Worm (Caenorhabditis elegans) whole organism, young adult: Measurements from ENCODE around the gene M04B2.7.

Source experiments
- B0336.3 ChIP-seq: fragments of 200-800 bp; sonication (Bioruptor generic); IDR thresholded peaks from 2 replicates; pipeline ENCODE4 v1.3.6; 2022; ENCODE audit warnings: missing genetic modification characterization, missing compliant biosample characterization
- D2030.7 ChIP-seq: fragments of 200-800 bp; sonication (Bioruptor generic); IDR thresholded peaks from 2 replicates; pipeline ENCODE4 v1.3.6; 2022; ENCODE audit warnings: missing genetic modification reagents, missing genetic modification characterization, missing compliant biosample characterization
- F10E7.11 ChIP-seq: sonication (generic microtip); optimal IDR thresholded peaks from 2 replicates; lab custom pipeline; 2017; ENCODE audit warnings: mild to moderate bottlenecking, missing genetic modification characterization, moderate library complexity, missing compliant biosample characterization
- F22D6.2 ChIP-seq: sonication (generic microtip); optimal IDR thresholded peaks from 2 replicates; lab custom pipeline; 2016; ENCODE audit warnings: mild to moderate bottlenecking, missing genetic modification characterization, missing compliant biosample characterization
- F23B12.7 ChIP-seq: sonication (generic microtip); optimal IDR thresholded peaks from 2 replicates; lab custom pipeline; 2017; ENCODE audit warnings: missing genetic modification characterization, mild to moderate bottlenecking, missing compliant biosample characterization, antibody characterized with exemption, moderate library complexity; ENCODE audit not compliant: insufficient read depth
- F52B5.7 ChIP-seq: sonication (generic microtip); optimal IDR thresholded peaks from 2 replicates; lab custom pipeline; 2016; ENCODE audit warnings: mild to moderate bottlenecking, missing genetic modification characterization, missing compliant biosample characterization
- F55B11.4 ChIP-seq: sonication (generic microtip); optimal IDR thresholded peaks from 2 replicates; lab custom pipeline; 2016; ENCODE audit warnings: missing compliant biosample characterization, missing genetic modification characterization, borderline replicate concordance; ENCODE audit not compliant: insufficient read depth
- F57A8.1 ChIP-seq: fragments of 200-800 bp; sonication (Bioruptor generic); optimal IDR thresholded peaks from 2 replicates; lab custom pipeline; 2018; ENCODE audit warnings: mild to moderate bottlenecking, missing genetic modification characterization, moderate library complexity, missing compliant biosample characterization
- F57C9.4 ChIP-seq: sonication (generic microtip); optimal IDR thresholded peaks from 2 replicates; lab custom pipeline; 2017; ENCODE audit warnings: mild to moderate bottlenecking, missing genetic modification characterization, missing compliant biosample characterization
- K12H6.12 ChIP-seq: fragments of 200-800 bp; sonication (Bioruptor generic); optimal IDR thresholded peaks from 2 replicates; lab custom pipeline; 2018; ENCODE audit warnings: mild to moderate bottlenecking, missing genetic modification characterization, missing compliant biosample characterization
- Y53G8AR.9 ChIP-seq: fragments of 200-800 bp; sonication (Bioruptor generic); conservative IDR thresholded peaks from 2 replicates; pipeline ENCODE4 v1.3.6; 2022; ENCODE audit warnings: missing genetic modification reagents, missing genetic modification characterization, missing compliant biosample characterization
- Y67H2A.10 ChIP-seq: fragments of 200-800 bp; sonication (Bioruptor generic); conservative IDR thresholded peaks from 2 replicates; pipeline ENCODE4 v1.3.6; 2022; ENCODE audit warnings: missing genetic modification reagents, missing genetic modification characterization, missing compliant biosample characterization
- akir-1 ChIP-seq: fragments of 200-800 bp; sonication (Bioruptor generic); optimal IDR thresholded peaks from 2 replicates; lab custom pipeline; 2018; ENCODE audit warnings: mild to moderate bottlenecking, missing genetic modification characterization, moderate library complexity, missing compliant biosample characterization
- aptf-3 ChIP-seq: fragments of 200-800 bp; sonication (Bioruptor generic); IDR thresholded peaks from 2 replicates; pipeline ENCODE4 v1.3.6; 2022; ENCODE audit warnings: missing genetic modification characterization, missing compliant biosample characterization
- atf-7 ChIP-seq: sonication (generic microtip); optimal IDR thresholded peaks from 2 replicates; lab custom pipeline; 2017; ENCODE audit warnings: mild to moderate bottlenecking, missing genetic modification characterization, missing compliant biosample characterization
- athp-1 ChIP-seq: sonication (generic microtip); optimal IDR thresholded peaks from 2 replicates; lab custom pipeline; 2017; ENCODE audit warnings: mild to moderate bottlenecking, missing genetic modification characterization, missing compliant biosample characterization
- attf-3 ChIP-seq: fragments of 200-800 bp; sonication (Bioruptor generic); conservative IDR thresholded peaks from 2 replicates; pipeline ENCODE4 v1.3.6; 2022; ENCODE audit warnings: missing genetic modification reagents, missing genetic modification characterization, missing compliant biosample characterization
- attf-5 ChIP-seq: fragments of 200-800 bp; sonication (Bioruptor generic); optimal IDR thresholded peaks from 2 replicates; lab custom pipeline; 2018; ENCODE audit warnings: mild to moderate bottlenecking, missing genetic modification characterization, missing compliant biosample characterization
- ccch-3 ChIP-seq: fragments of 200-800 bp; sonication (Bioruptor generic); optimal IDR thresholded peaks from 2 replicates; lab custom pipeline; 2018; ENCODE audit warnings: mild to moderate bottlenecking, missing genetic modification characterization, missing compliant biosample characterization
- cebp-1 ChIP-seq, 2 experiments: fragments of 200-800 bp in 1 of 2; sonication (Bioruptor generic) in 1 of 2; sonication (generic microtip) in 1 of 2; IDR thresholded peaks in 1 of 2; optimal IDR thresholded peaks in 1 of 2; 2 replicates each; pipeline versions ENCODE4 v1.3.6 to Lab custom; 2017 to 2022; ENCODE audit warnings: missing compliant biosample characterization in 2 of 2, missing genetic modification characterization in 2 of 2, mild to moderate bottlenecking in 1 of 2, missing genetic modification reagents in 1 of 2, moderate library complexity in 1 of 2
- die-1 ChIP-seq: sonication (generic microtip); optimal IDR thresholded peaks from 2 replicates; lab custom pipeline; 2016; ENCODE audit warnings: missing genotype, mild to moderate bottlenecking, missing genetic modification characterization, missing compliant biosample characterization
- egl-44 ChIP-seq: fragments of 200-800 bp; sonication (Bioruptor generic); IDR thresholded peaks from 2 replicates; pipeline ENCODE4 v1.3.6; 2022; ENCODE audit warnings: missing genetic modification reagents, missing genetic modification characterization, missing compliant biosample characterization
- ekl-4 ChIP-seq: fragments of 200-800 bp; sonication (Bioruptor generic); IDR thresholded peaks from 2 replicates; pipeline ENCODE4 v1.3.6; 2022; ENCODE audit warnings: missing genetic modification reagents, missing genetic modification characterization, missing compliant biosample characterization
- gei-17 ChIP-seq: fragments of 200-800 bp; sonication (Bioruptor generic); optimal IDR thresholded peaks from 2 replicates; lab custom pipeline; 2018; ENCODE audit warnings: mild to moderate bottlenecking, missing genetic modification characterization, missing compliant biosample characterization
- hlh-26 ChIP-seq: fragments of 200-800 bp; sonication (Bioruptor generic); conservative IDR thresholded peaks from 2 replicates; pipeline ENCODE4 v1.3.6; 2022; ENCODE audit warnings: missing genetic modification reagents, missing genetic modification characterization, missing compliant biosample characterization
- hmg-1.2 ChIP-seq: fragments of 200-800 bp; sonication (Bioruptor generic); IDR thresholded peaks from 2 replicates; pipeline ENCODE4 v1.3.6; 2022; ENCODE audit warnings: missing genetic modification reagents, missing genetic modification characterization, missing compliant biosample characterization
- hmg-20 ChIP-seq: fragments of 200-800 bp; sonication (Bioruptor generic); IDR thresholded peaks from 2 replicates; pipeline ENCODE4 v1.3.6; 2022; ENCODE audit warnings: missing genetic modification reagents, missing genetic modification characterization, missing compliant biosample characterization
- hsf-1 ChIP-seq: fragments of 200-800 bp; sonication (Bioruptor generic); IDR thresholded peaks from 2 replicates; pipeline ENCODE4 v1.3.6; 2022; ENCODE audit warnings: missing genetic modification reagents, missing genetic modification characterization, missing compliant biosample characterization
- lin-26 ChIP-seq: fragments of 200-800 bp; sonication (Bioruptor generic); IDR thresholded peaks from 2 replicates; pipeline ENCODE4 v1.3.6; 2022; ENCODE audit warnings: missing genetic modification reagents, missing genetic modification characterization, missing compliant biosample characterization
- lin-35 ChIP-seq, 3 experiments: fragments of 150-350 bp in 2 of 3; sonication (generic microtip) in 1 of 3; optimal IDR thresholded peaks; 2 replicates each; lab custom pipeline; 2014 to 2018; ENCODE audit warnings: missing biosample characterization in 3 of 3, missing genetic modification characterization in 3 of 3, missing genetic modification reagents in 3 of 3
- lin-40 ChIP-seq: sonication (generic microtip); optimal IDR thresholded peaks from 2 replicates; lab custom pipeline; 2016; ENCODE audit warnings: missing genetic modification characterization, mild to moderate bottlenecking, missing compliant biosample characterization, missing genotype, missing genetic modification reagents
- lin-54 ChIP-seq: fragments of 200-800 bp; sonication (Bioruptor generic); optimal IDR thresholded peaks from 2 replicates; lab custom pipeline; 2018; ENCODE audit warnings: mild to moderate bottlenecking, missing genetic modification characterization, missing compliant biosample characterization
- lir-1 ChIP-seq: fragments of 200-800 bp; sonication (Bioruptor generic); conservative IDR thresholded peaks from 2 replicates; pipeline ENCODE4 v1.3.6; 2022; ENCODE audit warnings: missing genetic modification reagents, missing genetic modification characterization, missing compliant biosample characterization
- lsl-1 ChIP-seq: fragments of 200-800 bp; sonication (Bioruptor generic); optimal IDR thresholded peaks from 2 replicates; lab custom pipeline; 2018; ENCODE audit warnings: mild to moderate bottlenecking, missing genetic modification characterization, moderate library complexity, missing compliant biosample characterization
- madf-10 ChIP-seq: sonication (generic microtip); optimal IDR thresholded peaks from 2 replicates; lab custom pipeline; 2016; ENCODE audit warnings: mild to moderate bottlenecking, missing genetic modification characterization, missing compliant biosample characterization
- madf-6 ChIP-seq: fragments of 200-800 bp; sonication (Bioruptor generic); IDR thresholded peaks from 2 replicates; pipeline ENCODE4 v1.3.6; 2022; ENCODE audit warnings: missing genetic modification reagents, missing genetic modification characterization, missing compliant biosample characterization
- nfya-1 ChIP-seq: sonication (generic microtip); optimal IDR thresholded peaks from 2 replicates; lab custom pipeline; 2017; ENCODE audit warnings: antibody characterized with exemption, missing compliant biosample characterization, missing genetic modification characterization, borderline replicate concordance; ENCODE audit not compliant: insufficient read depth
- rcor-1 ChIP-seq: fragments of 200-800 bp; sonication (Bioruptor generic); IDR thresholded peaks from 2 replicates; pipeline ENCODE4 v1.3.6; 2022; ENCODE audit warnings: missing genetic modification reagents, missing genetic modification characterization, missing compliant biosample characterization
- repo-1 ChIP-seq: sonication (generic microtip); optimal IDR thresholded peaks from 2 replicates; lab custom pipeline; 2017; ENCODE audit warnings: mild to moderate bottlenecking, missing genetic modification characterization, missing compliant biosample characterization
- sdz-38 ChIP-seq: sonication (generic microtip); optimal IDR thresholded peaks from 2 replicates; lab custom pipeline; 2016; ENCODE audit warnings: missing genotype, missing genetic modification characterization, missing compliant biosample characterization
- sea-2 ChIP-seq: fragments of 200-800 bp; sonication (Bioruptor generic); IDR thresholded peaks from 2 replicates; pipeline ENCODE4 v1.3.6; 2022; ENCODE audit warnings: missing genetic modification characterization, missing compliant biosample characterization
- snpc-1.3 ChIP-seq: sonication (generic microtip); optimal IDR thresholded peaks from 2 replicates; lab custom pipeline; 2017; ENCODE audit warnings: missing genetic modification characterization, mild to moderate bottlenecking, missing compliant biosample characterization, antibody characterized with exemption, moderate library complexity, missing genotype, missing genetic modification reagents; ENCODE audit not compliant: insufficient read depth
- unc-62 ChIP-seq: fragments of 150-350 bp; optimal IDR thresholded peaks from 2 replicates; lab custom pipeline; 2014; ENCODE audit warnings: missing biosample characterization, missing genetic modification reagents, missing genetic modification characterization
- zim-3 ChIP-seq: sonication (generic microtip); optimal IDR thresholded peaks from 2 replicates; lab custom pipeline; 2017; ENCODE audit warnings: mild to moderate bottlenecking, missing genetic modification characterization, moderate library complexity, missing compliant biosample characterization
- ztf-28 ChIP-seq: fragments of 200-800 bp; sonication (Bioruptor generic); IDR thresholded peaks from 2 replicates; pipeline ENCODE4 v1.3.6; 2022; ENCODE audit warnings: missing genetic modification reagents, missing genetic modification characterization, missing compliant biosample characterization
- ztf-3 ChIP-seq: fragments of 200-800 bp; sonication (Bioruptor generic); optimal IDR thresholded peaks from 2 replicates; lab custom pipeline; 2018; ENCODE audit warnings: mild to moderate bottlenecking, missing genetic modification characterization, missing compliant biosample characterization

The M04B2.7 gene

DNA sequence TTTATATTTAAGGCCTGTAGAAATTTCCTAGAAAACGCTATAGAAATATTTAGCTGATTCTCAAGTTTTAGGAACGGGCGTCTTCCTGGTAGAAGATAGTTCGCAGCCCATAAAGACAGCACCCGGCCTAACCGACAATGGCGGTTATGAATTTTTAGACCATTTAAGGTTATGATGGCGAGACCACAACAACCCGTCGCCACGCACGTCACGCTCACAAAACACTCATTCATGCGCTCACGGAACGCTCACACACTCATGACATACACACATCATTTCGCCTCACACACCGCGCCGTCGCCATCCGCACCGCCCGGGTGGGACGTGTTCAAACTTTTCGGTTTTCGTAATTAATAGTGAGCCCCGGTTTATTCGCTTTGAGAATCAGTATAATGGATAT, 24.9 kb downstream of the M04B2.7 start:
- TF ChIP-seq F10E7.11 (tag; lab: Kevin White, UChicago) (no peak), sea-2 (GFP tag; lab: Robert Waterston, UW) (no peak), lin-35 (GFP tag; optimal IDR thresholded peaks at IDR 0.05; lab: Kevin White, UChicago) (peak in 1 of 3 experiments; percentile 1), F55B11.4 (tag; lab: Kevin White, UChicago) (no peak), Y53G8AR.9 (GFP tag; lab: Robert Waterston, UW) (no peak), lin-54 (GFP tag; lab: Kevin White, UChicago) (no peak), ztf-28 (GFP tag; lab: Robert Waterston, UW) (no peak), ekl-4 (GFP tag; lab: Robert Waterston, UW) (0 out of 2 replicates have a peak, but pooled peaks have one; percentile 9), F52B5.7 (tag; lab: Kevin White, UChicago) (no peak), D2030.7 (GFP tag; lab: Robert Waterston, UW) (no peak), K12H6.12 (tag; lab: Kevin White, UChicago) (no peak), F57A8.1 (no peak), lin-26 (GFP tag; lab: Robert Waterston, UW) (0 out of 2 replicates have a peak, but pooled peaks have one; percentile 55), F23B12.7 (no peak), aptf-3 (GFP tag; lab: Robert Waterston, UW) (no peak), lsl-1 (GFP tag; lab: Kevin White, UChicago) (no peak), attf-3 (GFP tag; lab: Robert Waterston, UW) (0 out of 2 replicates have a peak, but pooled peaks have one; percentile 15), madf-6 (0 out of 2 replicates have a peak, but pooled peaks have one; percentile 9), egl-44 (no peak), zim-3 (no peak), unc-62 (no peak), lin-40 (tag; lab: Kevin White, UChicago) (no peak), attf-5 (no peak), lir-1 (GFP tag; lab: Robert Waterston, UW) (peak; percentile 83), madf-10 (tag; lab: Kevin White, UChicago) (no peak), snpc-1.3 (tag; lab: Kevin White, UChicago) (no peak), nfya-1 (tag; lab: Kevin White, UChicago) (no peak), Y67H2A.10 (GFP tag; lab: Robert Waterston, UW) (no peak), ztf-3 (no peak), die-1 (no peak), hmg-20 (no peak), ccch-3 (no peak), F22D6.2 (no peak), rcor-1 (GFP tag; lab: Robert Waterston, UW) (0 out of 2 replicates have a peak, but pooled peaks have one; percentile 14), sdz-38 (tag; lab: Kevin White, UChicago) (no peak)

DNA sequence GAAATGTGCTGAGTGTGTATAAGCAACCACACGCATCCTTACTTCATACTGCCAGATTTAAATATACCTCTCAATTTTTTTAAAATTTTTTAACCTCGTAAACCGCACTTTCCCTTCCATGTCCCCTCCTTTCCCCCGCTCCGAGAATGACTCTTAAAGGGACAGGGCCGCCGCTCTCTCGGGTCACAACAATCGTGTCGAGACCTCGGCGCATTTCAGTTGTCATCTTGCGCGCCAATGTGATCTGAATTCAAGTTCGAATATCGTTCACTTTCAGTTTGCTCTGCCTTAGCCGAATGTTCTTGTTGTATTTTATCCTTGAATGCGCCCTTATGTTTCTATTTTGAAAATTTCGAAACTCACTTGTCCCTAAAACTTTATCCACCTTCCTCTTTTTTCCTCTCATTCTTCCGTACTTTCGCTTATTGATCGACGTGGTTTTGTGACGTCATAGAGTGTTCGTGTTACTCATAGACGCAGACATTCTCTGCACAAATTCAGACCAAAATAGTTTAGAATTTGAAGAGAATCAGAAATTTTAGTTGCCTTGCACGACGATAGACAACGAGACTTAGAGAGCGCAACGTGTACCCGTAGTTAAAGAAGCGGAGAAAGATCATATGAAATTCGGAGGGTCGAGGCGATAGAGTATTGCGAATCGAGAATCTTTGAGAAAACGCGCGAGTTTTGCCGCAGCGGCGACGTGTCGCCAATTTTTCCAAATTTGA, 26.2 kb downstream of the M04B2.7 start:
- TF ChIP-seq cebp-1 (GFP tag; IDR thresholded peaks at IDR 0.05; lab: Robert Waterston, UW) (no peak), cebp-1 (tag; optimal IDR thresholded peaks at IDR 0.05; lab: Kevin White, UChicago) (peak; percentile 75), F57C9.4 (no peak), hmg-1.2 (GFP tag; lab: Robert Waterston, UW) (peak; percentile 92), snpc-1.3 (tag; lab: Kevin White, UChicago) (peak; percentile 31), atf-7 (tag; lab: Kevin White, UChicago) (peak; percentile 87), K12H6.12 (tag; lab: Kevin White, UChicago) (peak; percentile 60), hsf-1 (GFP tag; lab: Robert Waterston, UW) (0 out of 2 replicates have a peak, but pooled peaks have one; percentile 48), Y53G8AR.9 (GFP tag; lab: Robert Waterston, UW) (no peak; the same call in 1 of the 2 replicates), lin-40 (tag; lab: Kevin White, UChicago) (peak; percentile 70), athp-1 (tag; lab: Kevin White, UChicago) (peak; percentile 36), lin-35 (GFP tag; optimal IDR thresholded peaks at IDR 0.05; lab: Kevin White, UChicago) (peak in 1 of 3 experiments; percentile 60), gei-17 (peak; percentile 29), sea-2 (GFP tag; lab: Robert Waterston, UW) (no peak), hlh-26 (GFP tag; lab: Robert Waterston, UW) (no peak), repo-1 (tag; lab: Kevin White, UChicago) (no peak), akir-1 (no peak), B0336.3 (GFP tag; lab: Robert Waterston, UW) (peak; percentile 73)
